Fruit fly (Drosophila melanogaster) ovary, adult (tissue): ENCODE measurements around the gene Gyc89Da.

Experiments used
- CG17801 ChIP-seq: fragments of 200-800 bp; optimal IDR thresholded peaks from 2 replicates; lab custom pipeline; 2019; ENCODE audit warnings: missing biosample characterization, mild to moderate bottlenecking, missing genetic modification characterization, moderate library complexity; ENCODE audit not compliant: partially characterized antibody

Gene Gyc89Da

dm6 chr3R:16472301-16472700 is at the start of gene Gyc89Da:
Gyc89Da (plus strand) TSS chr3R:16472601.
- TF ChIP-seq CG17801 (GFP tag; lab: Kevin White, UChicago), result no peak

dm6 chr3R:16423323-16423722 is 49.1 kb upstream of the Gyc89Da start:
- TF ChIP-seq CG17801 (GFP tag; lab: Kevin White, UChicago), result no peak

- no peak for TF ChIP-seq CG17801 (GFP tag; lab: Kevin White, UChicago)
Measured at dm6 chr3R:16427520-16427919, 44.9 kb upstream of the Gyc89Da start.

- TF ChIP-seq CG17801 (GFP tag; lab: Kevin White, UChicago), result no peak
Measured at dm6 chr3R:16430381-16430780, 42.0 kb upstream of the Gyc89Da start, which contains the start of gene CG31279. CG31279 (plus strand) TSS chr3R:16430681.

dm6 chr3R:16431707-16432106 is 40.7 kb upstream of the Gyc89Da start:
- TF ChIP-seq CG17801 (GFP tag; lab: Kevin White, UChicago), result peak; percentile 25

dm6 chr3R:16432665-16433065 is 39.7 kb upstream of the Gyc89Da start, which contains the start of gene Fntb:
Fntb (plus strand) TSS chr3R:16432998.
- peak; percentile 79 for TF ChIP-seq CG17801 (GFP tag; lab: Kevin White, UChicago)

- TF ChIP-seq CG17801 (GFP tag; lab: Kevin White, UChicago), result no peak
Measured at dm6 chr3R:16434599-16434998, 37.8 kb upstream of the Gyc89Da start, which contains the start of gene CG14881. CG14881 (plus strand) TSS chr3R:16434899.

- no peak for TF ChIP-seq CG17801 (GFP tag; lab: Kevin White, UChicago)
Measured at dm6 chr3R:16436374-16437037, 35.9 kb upstream of the Gyc89Da start, which contains the start of gene mRpS33. mRpS33 (minus strand) TSS chr3R:16436597.

dm6 chr3R:16441367-16441923 is 31.0 kb upstream of the Gyc89Da start, which contains the start of gene ema:
ema (minus strand) TSS chr3R:16441661.
- TF ChIP-seq CG17801 (GFP tag; lab: Kevin White, UChicago), result peak; percentile 61

- TF ChIP-seq CG17801 (GFP tag; lab: Kevin White, UChicago), result peak; percentile 87
Measured at dm6 chr3R:16442937-16443336, 29.5 kb upstream of the Gyc89Da start, which contains the start of the genes Ttc1 and CG14882. Ttc1 (minus strand) TSS chr3R:16443007. CG14882 (plus strand) TSS chr3R:16443207.

- TF ChIP-seq CG17801 (GFP tag; lab: Kevin White, UChicago), result no peak
Measured at dm6 chr3R:16446836-16447235, 25.6 kb upstream of the Gyc89Da start.

- TF ChIP-seq CG17801 (GFP tag; lab: Kevin White, UChicago), result no peak
Measured at dm6 chr3R:16447448-16448045, 24.9 kb upstream of the Gyc89Da start.

- peak; percentile 15 for TF ChIP-seq CG17801 (GFP tag; lab: Kevin White, UChicago)
Measured at dm6 chr3R:16448378-16449134, 23.8 kb upstream of the Gyc89Da start.

- peak; percentile 95 for TF ChIP-seq CG17801 (GFP tag; lab: Kevin White, UChicago)
Measured at dm6 chr3R:16449187-16449973, 23.0 kb upstream of the Gyc89Da start.
